Worm (Caenorhabditis elegans) whole organism, L2 larva: Measurements from ENCODE around the gene W03F9.4.

Experiments
- C34F6.9 ChIP-seq: fragments of 150-350 bp; optimal IDR thresholded peaks from 2 replicates; lab custom pipeline; 2014; ENCODE audit warnings: missing biosample characterization, missing genetic modification characterization
- F13H6.1 ChIP-seq: sonication (generic microtip); optimal IDR thresholded peaks from 2 replicates; lab custom pipeline; 2016; ENCODE audit warnings: missing genetic modification characterization, missing compliant biosample characterization
- R02D3.7 ChIP-seq: fragments of 150-350 bp; optimal IDR thresholded peaks from 2 replicates; lab custom pipeline; 2014; ENCODE audit warnings: missing biosample characterization, missing genetic modification characterization
- Y55F3AM.14 ChIP-seq: fragments of 200-800 bp; sonication (Bioruptor generic); optimal IDR thresholded peaks from 2 replicates; lab custom pipeline; 2018; ENCODE audit warnings: mild to moderate bottlenecking, missing genetic modification characterization, missing compliant biosample characterization
- ZK546.5 ChIP-seq: sonication (generic microtip); optimal IDR thresholded peaks from 2 replicates; lab custom pipeline; 2017; ENCODE audit warnings: missing biosample characterization, missing genetic modification characterization
- alr-1 ChIP-seq: fragments of 150-350 bp; optimal IDR thresholded peaks from 2 replicates; lab custom pipeline; 2014; ENCODE audit warnings: missing biosample characterization, missing genetic modification characterization
- aly-2 ChIP-seq: fragments of 150-350 bp; optimal IDR thresholded peaks from 2 replicates; lab custom pipeline; 2014; ENCODE audit warnings: missing biosample characterization, missing genetic modification characterization
- ama-1 ChIP-seq: fragments of 150-350 bp; optimal IDR thresholded peaks from 2 replicates; lab custom pipeline; 2018; ENCODE audit warnings: inconsistent platforms
- ceh-16 ChIP-seq: fragments of 150-350 bp; optimal IDR thresholded peaks from 2 replicates; lab custom pipeline; 2014; ENCODE audit warnings: missing biosample characterization, missing genetic modification characterization
- ceh-82 ChIP-seq: fragments of 150-350 bp; optimal IDR thresholded peaks from 2 replicates; lab custom pipeline; 2014; ENCODE audit warnings: missing biosample characterization, missing genetic modification characterization
- dmd-4 ChIP-seq: sonication (generic microtip); optimal IDR thresholded peaks from 2 replicates; lab custom pipeline; 2017; ENCODE audit warnings: missing biosample characterization, missing genetic modification characterization
- elt-1 ChIP-seq: fragments of 150-350 bp; optimal IDR thresholded peaks from 2 replicates; lab custom pipeline; 2014; ENCODE audit warnings: missing biosample characterization, missing genetic modification characterization
- elt-3 ChIP-seq: sonication (generic microtip); optimal IDR thresholded peaks from 2 replicates; lab custom pipeline; 2017; ENCODE audit warnings: missing biosample characterization, missing genetic modification characterization
- fos-1 ChIP-seq: fragments of 150-350 bp; optimal IDR thresholded peaks from 2 replicates; lab custom pipeline; 2014; ENCODE audit warnings: missing biosample characterization, missing genetic modification characterization
- gmeb-1 ChIP-seq: fragments of 150-350 bp; optimal IDR thresholded peaks from 2 replicates; lab custom pipeline; 2014; ENCODE audit warnings: missing biosample characterization, missing genetic modification characterization
- lin-11 ChIP-seq: fragments of 150-350 bp; sonication (generic microtip); optimal IDR thresholded peaks from 2 replicates; lab custom pipeline; 2014; ENCODE audit warnings: missing biosample characterization, missing genetic modification characterization, inconsistent platforms, mixed read lengths
- lin-39 ChIP-seq: fragments of 150-350 bp; optimal IDR thresholded peaks from 2 replicates; lab custom pipeline; 2014; ENCODE audit warnings: missing biosample characterization, missing genetic modification reagents, missing genetic modification characterization
- lsy-2 ChIP-seq, 2 experiments: fragments of 150-350 bp in 1 of 2; sonication (generic microtip) in 1 of 2; optimal IDR thresholded peaks; 2 replicates each; lab custom pipeline; 2014 to 2017; ENCODE audit warnings: missing biosample characterization in 2 of 2, missing genetic modification characterization in 2 of 2
- mab-5 ChIP-seq: fragments of 150-350 bp; optimal IDR thresholded peaks from 2 replicates; lab custom pipeline; 2014; ENCODE audit warnings: missing biosample characterization, missing genetic modification characterization
- mbf-1 ChIP-seq: sonication (generic microtip); optimal IDR thresholded peaks from 2 replicates; lab custom pipeline; 2017; ENCODE audit warnings: missing biosample characterization, missing genetic modification characterization
- mdl-1 ChIP-seq, 2 experiments: fragments of 150-350 bp in 1 of 2; sonication (generic microtip) in 1 of 2; optimal IDR thresholded peaks; 2 replicates each; lab custom pipeline; 2017; ENCODE audit warnings: missing biosample characterization in 2 of 2, missing genetic modification characterization in 2 of 2
- nhr-11 ChIP-seq: fragments of 150-350 bp; optimal IDR thresholded peaks from 2 replicates; lab custom pipeline; 2014; ENCODE audit warnings: missing biosample characterization, missing genetic modification characterization
- nhr-129 ChIP-seq: fragments of 150-350 bp; optimal IDR thresholded peaks from 2 replicates; lab custom pipeline; 2014; ENCODE audit warnings: missing biosample characterization, missing genetic modification characterization
- nhr-21 ChIP-seq: fragments of 150-350 bp; optimal IDR thresholded peaks from 2 replicates; lab custom pipeline; 2014; ENCODE audit warnings: missing biosample characterization, missing genetic modification characterization
- nhr-23 ChIP-seq: fragments of 150-350 bp; optimal IDR thresholded peaks from 2 replicates; lab custom pipeline; 2014; ENCODE audit warnings: missing biosample characterization, missing genetic modification reagents, missing genetic modification characterization
- nhr-6 ChIP-seq: fragments of 150-350 bp; optimal IDR thresholded peaks from 2 replicates; lab custom pipeline; 2014; ENCODE audit warnings: missing biosample characterization, missing genetic modification characterization
- nhr-77 ChIP-seq: fragments of 150-350 bp; optimal IDR thresholded peaks from 2 replicates; lab custom pipeline; 2014; ENCODE audit warnings: missing biosample characterization, missing genetic modification characterization
- sma-3 ChIP-seq: sonication (generic microtip); optimal IDR thresholded peaks from 2 replicates; lab custom pipeline; 2016; ENCODE audit warnings: missing genetic modification reagents, missing genetic modification characterization, missing compliant biosample characterization
- snpc-4 ChIP-seq: fragments of 150-350 bp; optimal IDR thresholded peaks from 2 replicates; lab custom pipeline; 2014; ENCODE audit warnings: missing biosample characterization, missing genetic modification characterization
- unc-39 ChIP-seq: fragments of 150-350 bp; optimal IDR thresholded peaks from 2 replicates; lab custom pipeline; 2014; ENCODE audit warnings: missing biosample characterization, missing genetic modification characterization
- unc-55 ChIP-seq: fragments of 150-350 bp; sonication (generic microtip); optimal IDR thresholded peaks from 3 replicates; lab custom pipeline; 2014; ENCODE audit warnings: missing biosample characterization, missing genetic modification reagents, missing genetic modification characterization
- unc-62 ChIP-seq: fragments of 150-350 bp; optimal IDR thresholded peaks from 2 replicates; lab custom pipeline; 2014; ENCODE audit warnings: missing biosample characterization, missing genetic modification reagents, missing genetic modification characterization
- zag-1 ChIP-seq: fragments of 150-350 bp; optimal IDR thresholded peaks from 2 replicates; lab custom pipeline; 2014; ENCODE audit warnings: missing biosample characterization, missing genetic modification characterization
- ztf-11 ChIP-seq: sonication (generic microtip); optimal IDR thresholded peaks from 2 replicates; lab custom pipeline; 2017; ENCODE audit warnings: missing biosample characterization, missing genetic modification characterization
- ztf-4 ChIP-seq: fragments of 150-350 bp; optimal IDR thresholded peaks from 2 replicates; lab custom pipeline; 2014; ENCODE audit warnings: missing biosample characterization, missing genetic modification characterization

Gene W03F9.4

DNA sequence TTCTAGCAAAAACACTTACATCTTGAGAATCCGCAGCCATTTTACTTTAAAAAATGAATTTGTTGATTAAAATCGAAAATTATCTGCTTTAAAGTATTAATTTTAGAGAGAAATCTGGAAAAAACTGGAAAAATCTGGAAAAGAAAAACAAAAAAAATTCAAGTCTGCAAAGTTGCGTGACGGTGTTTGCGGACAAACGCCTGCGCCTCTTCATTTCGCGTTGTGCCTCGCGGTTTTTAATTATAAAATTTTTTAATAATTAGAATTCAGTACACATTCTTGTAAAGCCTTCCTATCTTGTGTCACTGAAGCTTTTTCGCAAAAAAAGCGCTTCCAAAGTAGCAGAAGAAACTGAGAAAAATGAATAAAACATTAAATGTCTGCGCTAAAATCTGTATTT lies 24.6 kb downstream of the W03F9.4 start, which contains the start of gene W03F9.1 (continued):
- TF ChIP-seq zag-1 (no peak), ztf-11 (tag; lab: Kevin White, UChicago) (no peak), ZK546.5 (tag; lab: Kevin White, UChicago) (no peak)

DNA sequence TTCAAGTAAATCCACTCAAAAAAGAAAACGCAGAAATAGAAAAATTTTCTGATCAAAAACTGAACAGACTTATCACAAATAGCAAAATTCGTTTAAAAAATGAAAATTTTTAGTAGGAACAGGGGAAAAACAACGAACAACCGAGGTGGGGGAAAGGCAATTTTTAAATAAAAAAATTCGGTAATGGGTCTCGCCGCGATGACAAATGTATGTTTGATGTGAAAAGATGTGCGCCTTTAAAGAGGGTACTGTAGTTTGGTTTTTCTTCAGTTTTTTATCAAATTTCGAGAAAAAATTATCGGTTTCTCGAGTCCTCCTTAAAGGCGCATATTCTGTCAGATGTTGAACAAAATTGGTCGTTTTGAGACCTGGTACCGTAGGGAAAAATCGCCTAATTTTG lies 27.3 kb downstream of the W03F9.4 start:
- TF ChIP-seq mab-5 (tag; lab: Kevin White, UChicago) (no peak), ztf-4 (tag; lab: Kevin White, UChicago) (no peak), mbf-1 (tag; lab: Kevin White, UChicago) (no peak), aly-2 (tag; lab: Kevin White, UChicago) (no peak), elt-3 (tag; lab: Kevin White, UChicago) (no peak), fos-1 (no peak), lsy-2 (tag; optimal IDR thresholded peaks at IDR 0.05; lab: Kevin White, UChicago) (no peak), lin-11 (no peak), F13H6.1 (tag; lab: Kevin White, UChicago) (no peak), nhr-6 (tag; lab: Kevin White, UChicago) (no peak), Y55F3AM.14 (GFP tag; lab: Kevin White, UChicago) (no peak), unc-39 (tag; lab: Kevin White, UChicago) (no peak), gmeb-1 (tag; lab: Kevin White, UChicago) (no peak), elt-1 (tag; lab: Kevin White, UChicago) (no peak), ztf-11 (tag; lab: Kevin White, UChicago) (no peak), nhr-11 (tag; lab: Kevin White, UChicago) (no peak)

DNA sequence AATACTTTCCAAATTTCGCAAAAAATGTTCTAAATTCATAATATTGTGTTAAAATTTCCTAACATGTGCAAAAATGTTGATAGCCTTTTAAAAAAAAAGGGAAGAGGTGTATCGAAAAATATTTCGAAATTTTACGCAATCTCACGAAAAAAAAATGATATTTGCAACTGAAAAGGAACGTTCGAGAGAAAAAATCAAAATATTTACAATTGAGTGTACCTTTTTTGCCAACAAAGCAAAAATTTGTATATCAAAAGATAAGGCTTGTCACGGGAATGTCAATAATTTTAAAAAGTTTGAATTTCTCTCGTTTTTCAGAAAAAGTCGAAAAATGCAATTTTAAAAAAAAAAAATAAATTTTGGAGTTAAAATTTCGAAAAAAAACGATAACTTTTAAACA lies 27.7 kb downstream of the W03F9.4 start:
- TF ChIP-seq sma-3 (GFP tag; lab: Kevin White, UChicago) (peak; percentile 3), C34F6.9 (peak; percentile 12), nhr-129 (tag; lab: Kevin White, UChicago) (peak; percentile 81), mdl-1 (tag; optimal IDR thresholded peaks at IDR 0.05; lab: Kevin White, UChicago) (no peak)

DNA sequence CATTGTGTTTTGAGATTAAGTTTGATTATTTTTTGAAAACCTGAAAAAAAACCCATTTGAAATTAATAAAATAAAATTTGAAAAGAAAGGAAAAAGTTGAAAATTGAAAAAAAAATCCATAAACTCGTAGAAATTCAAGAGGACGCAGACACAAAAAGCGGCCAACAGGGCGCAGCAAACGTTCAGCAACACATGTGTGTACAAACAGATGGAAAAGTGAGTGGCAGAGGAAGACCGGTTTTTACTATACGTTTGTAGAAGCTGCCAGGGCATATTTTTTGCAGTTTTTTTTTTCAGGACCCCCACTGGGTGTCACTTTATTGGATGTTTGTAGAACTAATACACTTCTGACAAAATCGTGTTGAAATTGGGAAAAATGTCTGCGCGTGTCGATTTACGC lies 28.4 kb downstream of the W03F9.4 start, which contains the start of gene cgp-1:
Gene cgp-1, minus strand, starts transcription at position 40 of the 400 bp plus-strand sequence.
- no peak for TF ChIP-seq ztf-11 (tag; lab: Kevin White, UChicago)
- peak; percentile 8 for TF ChIP-seq ama-1 (lab: Kevin White, UChicago)
- TF ChIP-seq lsy-2 (tag; optimal IDR thresholded peaks at IDR 0.05; lab: Kevin White, UChicago) = peak in 1 of 2 experiments; percentile 11
- peak; percentile 20 for TF ChIP-seq C34F6.9
- TF ChIP-seq mab-5 (tag; lab: Kevin White, UChicago) = no peak
- no peak for TF ChIP-seq elt-3 (tag; lab: Kevin White, UChicago)
- peak; percentile 23 for TF ChIP-seq unc-55
- no peak for TF ChIP-seq ZK546.5 (tag; lab: Kevin White, UChicago)
- no peak for TF ChIP-seq ceh-82 (tag; lab: Kevin White, UChicago)
- no peak for TF ChIP-seq zag-1
- TF ChIP-seq R02D3.7 = peak; percentile 32
- no peak for TF ChIP-seq ceh-16 (tag; lab: Kevin White, UChicago)

DNA sequence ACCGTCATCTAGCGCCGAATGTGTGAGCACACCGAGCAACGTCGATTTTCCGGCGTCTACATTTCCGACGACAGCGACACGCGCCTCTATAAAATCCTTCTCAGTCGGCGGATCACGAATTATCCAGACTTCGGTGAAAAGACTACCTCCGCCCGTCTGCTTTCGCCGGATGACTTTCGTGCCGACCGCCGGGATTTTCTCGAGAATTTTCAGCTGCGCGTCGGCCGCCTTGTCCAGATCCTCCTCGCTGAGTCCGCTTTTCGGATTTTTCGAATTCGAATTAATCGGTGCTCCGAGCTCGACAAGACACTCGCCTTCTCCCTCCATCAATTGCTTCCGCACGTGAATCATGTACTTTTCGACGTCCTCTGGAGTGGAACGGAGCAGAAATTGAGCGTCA lies 28.9 kb downstream of the W03F9.4 start:
- TF ChIP-seq unc-62 (GFP tag; lab: Kevin White, UChicago) = no peak
- no peak for TF ChIP-seq lin-39 (tag; lab: Kevin White, UChicago)
- no peak for TF ChIP-seq ZK546.5 (tag; lab: Kevin White, UChicago)
- TF ChIP-seq dmd-4 = no peak
- no peak for TF ChIP-seq elt-1 (tag; lab: Kevin White, UChicago)
- no peak for TF ChIP-seq sma-3 (GFP tag; lab: Kevin White, UChicago)
- TF ChIP-seq alr-1 (tag; lab: Kevin White, UChicago) = no peak
- no peak for TF ChIP-seq mdl-1 (tag; optimal IDR thresholded peaks at IDR 0.05; lab: Kevin White, UChicago)
- no peak for TF ChIP-seq nhr-77 (tag; lab: Kevin White, UChicago)
- TF ChIP-seq mbf-1 (tag; lab: Kevin White, UChicago) = no peak
- no peak for TF ChIP-seq F13H6.1 (tag; lab: Kevin White, UChicago)
- TF ChIP-seq nhr-21 (tag; lab: Kevin White, UChicago) = no peak
- TF ChIP-seq nhr-23 (tag; lab: Kevin White, UChicago) = no peak
- no peak for TF ChIP-seq snpc-4 (tag; lab: Kevin White, UChicago)
